Fruit fly (Drosophila melanogaster) whole organism, embryonic: ENCODE data around the gene CG11353.

Source experiments
- Aef1 ChIP-seq: fragments of 200-800 bp; sonication (Bioruptor generic); IDR thresholded peaks from 3 replicates; pipeline ENCODE4 v1.3.6; 2022; ENCODE audit warnings: missing biosample characterization, missing genetic modification characterization
- Atf6 ChIP-seq: fragments of 200-800 bp; sonication (Bioruptor generic); IDR thresholded peaks from 2 replicates; pipeline ENCODE4 v1.3.6; 2022; ENCODE audit warnings: missing biosample characterization, missing genetic modification characterization
- Bdp1 ChIP-seq: fragments of 200-800 bp; sonication (Bioruptor generic); optimal IDR thresholded peaks from 3 replicates; lab custom pipeline; 2016; ENCODE audit warnings: missing biosample characterization, missing genetic modification characterization
- CG1024 ChIP-seq: fragments of 200-800 bp; sonication (Bioruptor generic); IDR thresholded peaks from 2 replicates; pipeline ENCODE4 v1.3.6; 2022; ENCODE audit warnings: missing biosample characterization, missing genetic modification characterization
- CG10267 ChIP-seq: fragments of 200-800 bp; sonication (Bioruptor generic); optimal IDR thresholded peaks from 2 replicates; lab custom pipeline; 2018; ENCODE audit warnings: missing biosample characterization, mild to moderate bottlenecking, missing genetic modification characterization, moderate library complexity
- CG11247 ChIP-seq: fragments of 200-800 bp; sonication (Bioruptor generic); IDR thresholded peaks from 2 replicates; pipeline ENCODE4 v1.3.6; 2022; ENCODE audit warnings: missing biosample characterization, missing genetic modification characterization
- CG13624 ChIP-seq: fragments of 200-800 bp; sonication (Bioruptor generic); optimal IDR thresholded peaks from 2 replicates; lab custom pipeline; 2016; ENCODE audit warnings: missing biosample characterization, missing genetic modification characterization
- CG15514 ChIP-seq: fragments of 200-800 bp; sonication (Bioruptor generic); optimal IDR thresholded peaks from 3 replicates; lab custom pipeline; 2017; ENCODE audit warnings: missing biosample characterization, missing genetic modification characterization, mild to moderate bottlenecking, moderate library complexity, missing genetic modification reagents
- CG3065 ChIP-seq: fragments of 200-800 bp; sonication (Bioruptor generic); optimal IDR thresholded peaks from 2 replicates; lab custom pipeline; 2016; ENCODE audit warnings: missing biosample characterization, missing genetic modification characterization
- CG31441 ChIP-seq: fragments of 200-800 bp; sonication (Bioruptor generic); IDR thresholded peaks from 2 replicates; pipeline ENCODE4 v1.3.6; 2022; ENCODE audit warnings: missing biosample characterization, missing genetic modification characterization
- CG34376 ChIP-seq: fragments of 200-800 bp; sonication (Bioruptor generic); optimal IDR thresholded peaks from 2 replicates; lab custom pipeline; 2018; ENCODE audit warnings: missing biosample characterization, mild to moderate bottlenecking, missing genetic modification characterization
- CG42726 ChIP-seq: fragments of 200-800 bp; sonication (Bioruptor generic); IDR thresholded peaks from 2 replicates; pipeline ENCODE4 v1.3.6; 2022; ENCODE audit warnings: missing biosample characterization, missing genetic modification characterization; ENCODE audit not compliant: partially characterized antibody
- CG5180 ChIP-seq: fragments of 200-800 bp; sonication (Bioruptor generic); optimal IDR thresholded peaks from 3 replicates; lab custom pipeline; 2017; ENCODE audit warnings: missing biosample characterization, missing genetic modification characterization, mild to moderate bottlenecking, moderate library complexity, missing genetic modification reagents
- CG6254 ChIP-seq: fragments of 200-800 bp; sonication (Bioruptor generic); optimal IDR thresholded peaks from 3 replicates; lab custom pipeline; 2017; ENCODE audit warnings: mild to moderate bottlenecking, missing biosample characterization, missing genetic modification reagents, missing genetic modification characterization
- CG6854 ChIP-seq: fragments of 200-800 bp; sonication (Bioruptor generic); optimal IDR thresholded peaks from 3 replicates; lab custom pipeline; 2017; ENCODE audit warnings: missing biosample characterization, mild to moderate bottlenecking, missing genetic modification characterization
- CG7271 ChIP-seq: fragments of 200-800 bp; sonication (Bioruptor generic); optimal IDR thresholded peaks from 2 replicates; lab custom pipeline; 2018; ENCODE audit warnings: missing biosample characterization, mild to moderate bottlenecking, missing genetic modification characterization, moderate library complexity
- CG9932 ChIP-seq: fragments of 200-800 bp; sonication (Bioruptor generic); IDR thresholded peaks from 2 replicates; pipeline ENCODE4 v1.3.6; 2022; ENCODE audit warnings: missing biosample characterization, missing genetic modification characterization
- CoRest ChIP-seq: fragments of 200-800 bp; sonication (Bioruptor generic); optimal IDR thresholded peaks from 3 replicates; lab custom pipeline; 2018; ENCODE audit warnings: missing biosample characterization, mild to moderate bottlenecking, missing genetic modification characterization, moderate library complexity
- Dek ChIP-seq: fragments of 200-800 bp; sonication (Bioruptor generic); optimal IDR thresholded peaks from 3 replicates; lab custom pipeline; 2019; ENCODE audit warnings: missing biosample characterization, mild to moderate bottlenecking, missing genetic modification characterization, moderate library complexity
- Fer3 ChIP-seq: fragments of 200-800 bp; sonication (Bioruptor generic); optimal IDR thresholded peaks from 2 replicates; lab custom pipeline; 2018; ENCODE audit warnings: missing biosample characterization, mild to moderate bottlenecking, missing genetic modification characterization, moderate library complexity
- HmgD ChIP-seq: fragments of 200-800 bp; sonication (Bioruptor generic); optimal IDR thresholded peaks from 3 replicates; lab custom pipeline; 2016; ENCODE audit warnings: missing biosample characterization, missing genetic modification characterization
- Lpt ChIP-seq: fragments of >200 bp; optimal IDR thresholded peaks from 2 replicates; lab custom pipeline; 2018; ENCODE audit warnings: missing biosample characterization, missing genetic modification characterization
- Nf-YA ChIP-seq: fragments of 200-800 bp; sonication (Bioruptor generic); IDR thresholded peaks from 2 replicates; pipeline ENCODE4 v1.3.6; 2022; ENCODE audit warnings: missing biosample characterization, missing genetic modification characterization
- Sin3A ChIP-seq: fragments of >200 bp; optimal IDR thresholded peaks from 2 replicates; lab custom pipeline; 2018
- Trl ChIP-seq, 3 experiments: fragments of >200 bp in 2 of 3; fragments of 200-800 bp in 1 of 3; sonication (Bioruptor generic) in 1 of 3; optimal IDR thresholded peaks; 2 replicates in 1 of 3; 3 replicates in 2 of 3; lab custom pipeline; 2016 to 2017; ENCODE audit warnings: missing biosample characterization in 1 of 3, missing genetic modification characterization in 1 of 3
- Vsx1 ChIP-seq: fragments of 200-800 bp; sonication (Bioruptor generic); optimal IDR thresholded peaks from 2 replicates; lab custom pipeline; 2017; ENCODE audit warnings: missing biosample characterization, mild to moderate bottlenecking, missing genetic modification characterization, missing genetic modification reagents
- ap ChIP-seq: fragments of 200-800 bp; sonication (Bioruptor generic); IDR thresholded peaks from 2 replicates; pipeline ENCODE4 v1.3.6; 2022; ENCODE audit warnings: missing biosample characterization, missing genetic modification characterization
- bab2 ChIP-seq: fragments of 200-800 bp; sonication (Bioruptor generic); optimal IDR thresholded peaks from 2 replicates; lab custom pipeline; 2016; ENCODE audit warnings: missing biosample characterization, missing genetic modification characterization
- cad ChIP-seq: fragments of >200 bp; optimal IDR thresholded peaks from 2 replicates; lab custom pipeline; 2017; ENCODE audit warnings: missing biosample characterization, missing genetic modification characterization
- caup ChIP-seq: fragments of 200-800 bp; sonication (Bioruptor generic); optimal IDR thresholded peaks from 3 replicates; lab custom pipeline; 2017; ENCODE audit warnings: missing biosample characterization, mild to moderate bottlenecking, missing genetic modification characterization, moderate library complexity; ENCODE audit not compliant: severe bottlenecking
- danr ChIP-seq: fragments of 200-800 bp; sonication (Bioruptor generic); IDR thresholded peaks from 2 replicates; pipeline ENCODE4 v1.3.6; 2022; ENCODE audit warnings: missing biosample characterization, missing genetic modification characterization
- en ChIP-seq: fragments of 200-800 bp; sonication (Bioruptor generic); optimal IDR thresholded peaks from 2 replicates; lab custom pipeline; 2016; ENCODE audit warnings: missing biosample characterization, missing genetic modification characterization
- eyg ChIP-seq: fragments of 200-800 bp; sonication (Bioruptor generic); optimal IDR thresholded peaks from 3 replicates; lab custom pipeline; 2016; ENCODE audit warnings: missing biosample characterization, missing genetic modification characterization
- fru ChIP-seq: fragments of >200 bp; optimal IDR thresholded peaks from 2 replicates; lab custom pipeline; 2017
- gro ChIP-seq: fragments of 200-800 bp; sonication (Bioruptor generic); optimal IDR thresholded peaks from 2 replicates; lab custom pipeline; 2016; ENCODE audit warnings: missing biosample characterization, missing genetic modification characterization
- inv ChIP-seq: fragments of 200-800 bp; sonication (Bioruptor generic); IDR thresholded peaks from 2 replicates; pipeline ENCODE4 v1.3.6; 2022; ENCODE audit warnings: missing biosample characterization, missing genetic modification characterization; ENCODE audit not compliant: partially characterized antibody
- ken ChIP-seq: fragments of 200-800 bp; sonication (Bioruptor generic); IDR thresholded peaks from 3 replicates; pipeline ENCODE4 v1.3.6; 2022; ENCODE audit warnings: missing biosample characterization, missing genetic modification characterization
- kni ChIP-seq: fragments of 200-800 bp; sonication (Bioruptor generic); optimal IDR thresholded peaks from 3 replicates; lab custom pipeline; 2017; ENCODE audit warnings: mild to moderate bottlenecking, missing biosample characterization, missing genetic modification reagents, missing genetic modification characterization
- pros ChIP-seq: fragments of 200-800 bp; sonication (Bioruptor generic); optimal IDR thresholded peaks from 3 replicates; lab custom pipeline; 2019; ENCODE audit warnings: missing biosample characterization, mild to moderate bottlenecking, missing genetic modification characterization, moderate library complexity
- pum ChIP-seq: fragments of 200-800 bp; sonication (Bioruptor generic); optimal IDR thresholded peaks from 2 replicates; lab custom pipeline; 2016; ENCODE audit warnings: missing biosample characterization, missing genetic modification characterization
- ro ChIP-seq: fragments of 200-800 bp; sonication (Bioruptor generic); IDR thresholded peaks from 2 replicates; pipeline ENCODE4 v1.3.6; 2022; ENCODE audit warnings: missing biosample characterization, missing genetic modification characterization
- row ChIP-seq: fragments of 200-800 bp; sonication (Bioruptor generic); IDR thresholded peaks from 3 replicates; pipeline ENCODE4 v1.3.6; 2022; ENCODE audit warnings: missing biosample characterization, missing genetic modification characterization
- scrt ChIP-seq: fragments of 200-800 bp; sonication (Bioruptor generic); optimal IDR thresholded peaks from 2 replicates; lab custom pipeline; 2018; ENCODE audit warnings: missing biosample characterization, mild to moderate bottlenecking, missing genetic modification characterization, moderate library complexity
- sd ChIP-seq: fragments of 200-800 bp; sonication (Bioruptor generic); optimal IDR thresholded peaks from 3 replicates; lab custom pipeline; 2018; ENCODE audit warnings: missing biosample characterization, mild to moderate bottlenecking, missing genetic modification characterization, moderate library complexity
- sens ChIP-seq: fragments of 200-800 bp; sonication (Bioruptor generic); peaks from one replicate; lab custom pipeline; 2016; ENCODE audit warnings: missing biosample characterization, missing genetic modification characterization
- sna ChIP-seq: fragments of 200-800 bp; sonication (Bioruptor generic); IDR thresholded peaks from 2 replicates; pipeline ENCODE4 v1.3.6; 2022; ENCODE audit warnings: missing biosample characterization, missing genetic modification characterization; ENCODE audit not compliant: partially characterized antibody
- tap ChIP-seq: fragments of 200-800 bp; optimal IDR thresholded peaks from 3 replicates; lab custom pipeline; 2019; ENCODE audit warnings: missing biosample characterization, mild to moderate bottlenecking, missing genetic modification characterization, moderate library complexity
- usp ChIP-seq: fragments of >200 bp; optimal IDR thresholded peaks from 2 replicates; lab custom pipeline; 2017; ENCODE audit warnings: missing biosample characterization, missing genetic modification characterization
- wor ChIP-seq: fragments of 200-800 bp; sonication (Bioruptor generic); IDR thresholded peaks from 2 replicates; pipeline ENCODE4 v1.3.6; 2022; ENCODE audit warnings: missing biosample characterization, missing genetic modification characterization

CG11353 gene

dm6 chr3L:4546650-4547049, 13.7 kb downstream of the CG11353 start (continued):
- TF ChIP-seq inv (no peak), ro (GFP tag; lab: Robert Waterston, UW) (no peak), CG7271 (peak; percentile 29), caup (GFP tag; lab: Kevin White, UChicago) (no peak), Atf6 (no peak), CG13624 (GFP tag; lab: Kevin White, UChicago) (no peak), Vsx1 (GFP tag; lab: Kevin White, UChicago) (no peak), CG6254 (GFP tag; lab: Kevin White, UChicago) (peak; percentile 73), CG10267 (tag; lab: Kevin White, UChicago) (peak; percentile 81), bab2 (GFP tag; lab: Kevin White, UChicago) (no peak), pros (peak; percentile 62), CoRest (tag; lab: Kevin White, UChicago) (peak; percentile 69), wor (peak; percentile 30; the same call in 1 of the 2 replicates), cad (no peak), sens (GFP tag; lab: Kevin White, UChicago) (peak; percentile 92), eyg (GFP tag; lab: Kevin White, UChicago) (no peak), CG31441 (GFP tag; lab: Robert Waterston, UW) (peak; percentile 76), CG3065 (GFP tag; lab: Kevin White, UChicago) (peak; percentile 50), usp (GFP tag; lab: Kevin White, UChicago) (no peak), sd (tag; lab: Kevin White, UChicago) (no peak), en (GFP tag; lab: Kevin White, UChicago) (no peak), ken (GFP tag; lab: Robert Waterston, UW) (peak; percentile 50; the same call in 1 of the 3 replicates), Lpt (GFP tag; lab: Kevin White, UChicago) (no peak), ap (GFP tag; lab: Robert Waterston, UW) (no peak), CG11247 (no peak; the same call in 1 of the 2 replicates), CG5180 (GFP tag; lab: Kevin White, UChicago) (no peak), CG15514 (GFP tag; lab: Kevin White, UChicago) (no peak), CG34376 (no peak), Trl (optimal IDR thresholded peaks at IDR 0.05; lab: Kevin White, UChicago) (no peak), Trl (GFP tag; optimal IDR thresholded peaks at IDR 0.05; lab: Kevin White, UChicago) (no peak), sna (GFP tag; lab: Robert Waterston, UW) (no peak), CG1024 (GFP tag; lab: Robert Waterston, UW) (peak; percentile 35; the same call in 1 of the 2 replicates), gro (GFP tag; lab: Kevin White, UChicago) (no peak), kni (GFP tag; lab: Kevin White, UChicago) (no peak), tap (tag; lab: Kevin White, UChicago) (peak; percentile 75), danr (GFP tag; lab: Robert Waterston, UW) (0 out of 2 replicates have a peak, but pooled peaks have one; percentile 19), Sin3A (lab: Kevin White, UChicago) (no peak), HmgD (GFP tag; lab: Kevin White, UChicago) (no peak), pum (no peak), fru (no peak), CG9932 (no peak), Dek (no peak), Bdp1 (no peak), scrt (no peak), row (GFP tag; lab: Robert Waterston, UW) (peak; percentile 80), Aef1 (GFP tag; lab: Robert Waterston, UW) (no peak), Fer3 (peak; percentile 28), CG42726 (GFP tag; lab: Robert Waterston, UW) (no peak), Nf-YA (peak; percentile 40; the same call in 1 of the 2 replicates), CG6854 (no peak)
